Worm (Caenorhabditis elegans): ENCODE measurements around the gene F11G11.13.
A peak's percentile ranks its signal among the peaks of the same experiment; 100 is the strongest.

The F11G11.13 gene

DNA sequence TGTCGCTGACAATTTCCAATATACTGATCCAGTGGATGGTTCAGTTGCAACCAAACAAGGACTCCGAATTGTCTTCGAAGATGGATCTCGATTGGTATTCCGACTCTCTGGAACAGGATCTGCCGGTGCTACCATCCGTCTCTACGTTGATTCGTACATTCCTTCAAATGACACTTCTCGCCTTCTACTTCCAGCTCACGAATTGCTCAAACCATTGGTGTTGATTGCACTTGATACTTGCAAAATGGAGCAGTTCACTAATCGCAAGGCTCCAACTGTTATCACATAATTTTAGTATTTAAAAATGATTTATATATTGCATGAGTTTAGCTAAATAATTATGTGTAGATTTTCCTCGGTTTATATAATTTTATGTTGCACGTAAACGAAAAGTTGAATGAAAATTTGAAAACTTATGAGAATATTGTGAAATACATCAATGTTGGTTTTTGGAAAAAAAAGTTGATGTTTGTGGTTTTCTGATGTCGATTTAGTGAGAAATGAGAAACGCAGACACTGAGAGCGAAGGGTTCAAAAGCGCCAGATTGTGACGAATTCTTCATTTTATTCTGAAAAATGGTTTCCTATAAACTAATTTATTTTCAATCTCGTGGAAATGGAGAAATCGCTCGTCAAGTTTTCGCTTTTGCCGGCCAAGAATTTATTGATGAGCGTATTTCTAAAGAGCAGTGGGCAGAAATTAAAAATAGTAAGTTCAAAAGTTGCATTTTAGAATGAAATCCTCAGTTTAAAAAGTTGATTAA is 15.2 kb upstream of the F11G11.13 start, which contains the start of gene gst-9 (continued):
- TF ChIP-seq F57A8.1 (GFP tag; optimal IDR thresholded peaks at IDR 0.05) (no peak), madf-6 (GFP tag; IDR thresholded peaks at IDR 0.05) (peak; percentile 55; the same call in 1 of the 2 replicates), F10E7.11 (tag; optimal IDR thresholded peaks at IDR 0.05) (no peak), zfh-2 (GFP tag; conservative IDR thresholded peaks at IDR 0.05) (no peak), lin-26 (GFP tag; IDR thresholded peaks at IDR 0.05) (0 out of 2 replicates have a peak, but pooled peaks have one; percentile 50), F49E8.2 (tag; optimal IDR thresholded peaks at IDR 0.05; ENCODE audit: insufficient read depth) (no peak), hrde-1 (tag; optimal IDR thresholded peaks at IDR 0.05; ENCODE audit: borderline replicate concordance) (no peak), nfyb-1 (GFP tag; IDR thresholded peaks at IDR 0.05) (no peak), madf-10 (tag; optimal IDR thresholded peaks at IDR 0.05) (peak; percentile 6), egl-44 (GFP tag; IDR thresholded peaks at IDR 0.05) (no peak), ceh-40 (GFP tag; IDR thresholded peaks at IDR 0.05) (0 out of 2 replicates have a peak, but pooled peaks have one; percentile 13), sea-2 (GFP tag; IDR thresholded peaks at IDR 0.05) (no peak), F52B5.7 (tag; optimal IDR thresholded peaks at IDR 0.05) (peak; percentile 51), attf-5 (GFP tag; optimal IDR thresholded peaks at IDR 0.05) (peak; percentile 60), ztf-3 (GFP tag; optimal IDR thresholded peaks at IDR 0.05) (no peak), lsl-1 (GFP tag; optimal IDR thresholded peaks at IDR 0.05) (peak; percentile 5), Y53F4B.3 (GFP tag; IDR thresholded peaks at IDR 0.05) (no peak), snpc-1.3 (tag; optimal IDR thresholded peaks at IDR 0.05; ENCODE audit: insufficient read depth) (no peak), ceh-79 (tag; optimal IDR thresholded peaks at IDR 0.05) (peak; percentile 55), Y79H2A.3 (GFP tag; conservative IDR thresholded peaks at IDR 0.05) (no peak), egrh-3 (GFP tag; IDR thresholded peaks at IDR 0.05) (no peak), rcor-1 (GFP tag; IDR thresholded peaks at IDR 0.05) (no peak), ztf-28 (GFP tag; IDR thresholded peaks at IDR 0.05) (no peak), F37B4.10 (GFP tag; IDR thresholded peaks at IDR 0.05) (no peak), madf-8 (GFP tag; conservative IDR thresholded peaks at IDR 0.05) (no peak), ztf-26 (tag; optimal IDR thresholded peaks at IDR 0.05) (peak; percentile 46), snpc-1.1 (tag; optimal IDR thresholded peaks at IDR 0.05; ENCODE audit: insufficient read depth) (no peak), ceh-91 (GFP tag; IDR thresholded peaks at IDR 0.05) (no peak), aptf-3 (GFP tag; IDR thresholded peaks at IDR 0.05) (no peak), B0261.1 (tag; optimal IDR thresholded peaks at IDR 0.05) (no peak), ceh-27 (GFP tag; optimal IDR thresholded peaks at IDR 0.05) (no peak), hmg-20 (GFP tag; IDR thresholded peaks at IDR 0.05) (no peak), F55B11.4 (tag; optimal IDR thresholded peaks at IDR 0.05; ENCODE audit: borderline replicate concordance, insufficient read depth) (no peak), repo-1 (tag; optimal IDR thresholded peaks at IDR 0.05) (peak; percentile 83), ccch-3 (GFP tag; optimal IDR thresholded peaks at IDR 0.05) (no peak), hlh-12 (tag; optimal IDR thresholded peaks at IDR 0.05) (no peak), mes-4 (tag; optimal IDR thresholded peaks at IDR 0.05) (no peak), C06A6.2 (GFP tag; conservative IDR thresholded peaks at IDR 0.05) (no peak; the same call in 1 of the 2 replicates), snpc-3.4 (tag; optimal IDR thresholded peaks at IDR 0.05) (no peak), nhr-179 (tag; optimal IDR thresholded peaks at IDR 0.05) (no peak), egl-18 (GFP tag; IDR thresholded peaks at IDR 0.05) (no peak), T07F8.4 (tag; optimal IDR thresholded peaks at IDR 0.05) (no peak), F39B2.1 (GFP tag; IDR thresholded peaks at IDR 0.05) (no peak), cebp-1 (GFP tag; IDR thresholded peaks at IDR 0.05) (peak; percentile 68), cebp-1 (tag; optimal IDR thresholded peaks at IDR 0.05) (peak; percentile 82), efl-1 (GFP tag; optimal IDR thresholded peaks at IDR 0.05) (no peak), chd-7 (tag; optimal IDR thresholded peaks at IDR 0.05) (peak; percentile 28)

All from whole organism, young adult.